Fruit fly (Drosophila melanogaster) whole organism, embryonic: ENCODE measurements around the gene mib1.

Experiments
- Adf1 ChIP-seq: fragments of 200-800 bp; sonication (Bioruptor generic); IDR thresholded peaks from 2 replicates; pipeline ENCODE4 v1.3.6; 2022; ENCODE audit warnings: missing biosample characterization, missing genetic modification characterization
- Aef1 ChIP-seq: fragments of 200-800 bp; sonication (Bioruptor generic); IDR thresholded peaks from 3 replicates; pipeline ENCODE4 v1.3.6; 2022; ENCODE audit warnings: missing biosample characterization, missing genetic modification characterization
- CG10654 ChIP-seq: fragments of 200-800 bp; sonication (Bioruptor generic); optimal IDR thresholded peaks from 2 replicates; lab custom pipeline; 2016; ENCODE audit warnings: missing biosample characterization, missing genetic modification characterization
- CG11695 ChIP-seq: fragments of 200-800 bp; sonication (Bioruptor generic); IDR thresholded peaks from 3 replicates; pipeline ENCODE4 v1.3.6; 2022; ENCODE audit warnings: missing biosample characterization, missing genetic modification characterization
- CG12155 ChIP-seq: fragments of 200-800 bp; sonication (Bioruptor generic); optimal IDR thresholded peaks from 3 replicates; lab custom pipeline; 2016; ENCODE audit warnings: missing biosample characterization, missing genetic modification characterization
- CG12219 ChIP-seq: fragments of 200-800 bp; sonication (Bioruptor generic); optimal IDR thresholded peaks from 3 replicates; lab custom pipeline; 2018; ENCODE audit warnings: missing biosample characterization, mild to moderate bottlenecking, missing genetic modification characterization
- CG12942 ChIP-seq: fragments of 200-800 bp; sonication (Bioruptor generic); optimal IDR thresholded peaks from 3 replicates; lab custom pipeline; 2016; ENCODE audit warnings: missing biosample characterization, missing genetic modification characterization
- CG15011 ChIP-seq: fragments of 200-800 bp; sonication (Bioruptor generic); optimal IDR thresholded peaks from 3 replicates; lab custom pipeline; 2018; ENCODE audit warnings: missing biosample characterization, mild to moderate bottlenecking, missing genetic modification characterization
- CG15479 ChIP-seq: fragments of 200-800 bp; sonication (Bioruptor generic); optimal IDR thresholded peaks from 3 replicates; lab custom pipeline; 2019; ENCODE audit warnings: missing biosample characterization, mild to moderate bottlenecking, missing genetic modification characterization, moderate library complexity
- CG1602 ChIP-seq: fragments of 200-800 bp; sonication (Bioruptor generic); optimal IDR thresholded peaks from 3 replicates; lab custom pipeline; 2016; ENCODE audit warnings: missing biosample characterization, missing genetic modification characterization
- CG16779 ChIP-seq: fragments of 200-800 bp; sonication (Bioruptor generic); IDR thresholded peaks from 2 replicates; pipeline ENCODE4 v1.3.6; 2022; ENCODE audit warnings: missing biosample characterization, missing genetic modification characterization
- CG17568 ChIP-seq: fragments of 200-800 bp; sonication (Bioruptor generic); optimal IDR thresholded peaks from 2 replicates; lab custom pipeline; 2018; ENCODE audit warnings: missing biosample characterization, mild to moderate bottlenecking, missing genetic modification characterization, moderate library complexity
- CG18619 ChIP-seq: fragments of 200-800 bp; sonication (Bioruptor generic); optimal IDR thresholded peaks from 3 replicates; lab custom pipeline; 2017; ENCODE audit warnings: missing biosample characterization, mild to moderate bottlenecking, missing genetic modification characterization
- CG2202 ChIP-seq: fragments of 200-800 bp; sonication (Bioruptor generic); optimal IDR thresholded peaks from 2 replicates; lab custom pipeline; 2018; ENCODE audit warnings: missing biosample characterization, mild to moderate bottlenecking, missing genetic modification characterization
- CG4424 ChIP-seq: fragments of 200-800 bp; sonication (Bioruptor generic); optimal IDR thresholded peaks from 3 replicates; lab custom pipeline; 2016; ENCODE audit warnings: missing biosample characterization, missing genetic modification characterization
- CG5953 ChIP-seq: fragments of 200-800 bp; sonication (Bioruptor generic); IDR thresholded peaks from 2 replicates; pipeline ENCODE4 v1.3.6; 2022; ENCODE audit warnings: missing biosample characterization, missing genetic modification characterization
- CG6175 ChIP-seq: fragments of 200-800 bp; sonication (Bioruptor generic); IDR thresholded peaks from 3 replicates; pipeline ENCODE4 v1.3.6; 2022; ENCODE audit warnings: missing biosample characterization, missing genetic modification characterization
- CG6813 ChIP-seq: fragments of 200-800 bp; sonication (Bioruptor generic); optimal IDR thresholded peaks from 2 replicates; lab custom pipeline; 2017; ENCODE audit warnings: missing biosample characterization, missing genetic modification characterization, mild to moderate bottlenecking, moderate library complexity, missing genetic modification reagents
- CG9817 ChIP-seq: fragments of 200-800 bp; sonication (Bioruptor generic); optimal IDR thresholded peaks from 2 replicates; lab custom pipeline; 2018; ENCODE audit warnings: missing biosample characterization, mild to moderate bottlenecking, missing genetic modification characterization, moderate library complexity
- ERR ChIP-seq: fragments of 200-800 bp; sonication (Bioruptor generic); optimal IDR thresholded peaks from 2 replicates; lab custom pipeline; 2016; ENCODE audit warnings: missing biosample characterization, missing genetic modification characterization
- Elba2 ChIP-seq: fragments of 200-800 bp; sonication (Bioruptor generic); optimal IDR thresholded peaks from 3 replicates; lab custom pipeline; 2016; ENCODE audit warnings: missing biosample characterization, missing genetic modification characterization
- Ets97D ChIP-seq: fragments of 200-800 bp; sonication (Bioruptor generic); optimal IDR thresholded peaks from 3 replicates; lab custom pipeline; 2016; ENCODE audit warnings: missing biosample characterization, missing genetic modification characterization
- Fer3 ChIP-seq: fragments of 200-800 bp; sonication (Bioruptor generic); optimal IDR thresholded peaks from 2 replicates; lab custom pipeline; 2018; ENCODE audit warnings: missing biosample characterization, mild to moderate bottlenecking, missing genetic modification characterization, moderate library complexity
- Hey ChIP-seq: fragments of 200-800 bp; sonication (Bioruptor generic); optimal IDR thresholded peaks from 3 replicates; lab custom pipeline; 2018; ENCODE audit warnings: missing biosample characterization, mild to moderate bottlenecking, missing genetic modification characterization
- Kr ChIP-seq: fragments of 200-800 bp; sonication (Bioruptor generic); optimal IDR thresholded peaks from 2 replicates; lab custom pipeline; 2017; ENCODE audit warnings: missing biosample characterization, mild to moderate bottlenecking, missing genetic modification characterization
- MBD-R2 ChIP-seq: fragments of 200-800 bp; sonication (Bioruptor generic); IDR thresholded peaks from 2 replicates; pipeline ENCODE4 v1.3.6; 2022; ENCODE audit warnings: missing biosample characterization, missing genetic modification characterization
- Ravus ChIP-seq: fragments of 200-800 bp; sonication (Bioruptor generic); IDR thresholded peaks from 2 replicates; pipeline ENCODE4 v1.3.6; 2022; ENCODE audit warnings: missing biosample characterization, missing genetic modification characterization
- Sry-δ ChIP-seq: fragments of 200-800 bp; sonication (Bioruptor generic); optimal IDR thresholded peaks from 2 replicates; lab custom pipeline; 2016; ENCODE audit warnings: missing biosample characterization, missing genetic modification characterization
- aop ChIP-seq: fragments of 200-800 bp; sonication (Bioruptor generic); IDR thresholded peaks from 2 replicates; pipeline ENCODE4 v1.3.6; 2022; ENCODE audit warnings: missing biosample characterization, missing genetic modification characterization
- ase ChIP-seq: fragments of 200-800 bp; sonication (Bioruptor generic); IDR thresholded peaks from 3 replicates; pipeline ENCODE4 v1.3.6; 2022; ENCODE audit warnings: missing biosample characterization, missing genetic modification characterization
- ato ChIP-seq: fragments of 200-800 bp; sonication (Bioruptor generic); IDR thresholded peaks from 2 replicates; pipeline ENCODE4 v1.3.6; 2022; ENCODE audit warnings: missing biosample characterization, missing genetic modification characterization; ENCODE audit not compliant: partially characterized antibody
- az2 ChIP-seq: fragments of 200-800 bp; sonication (Bioruptor generic); optimal IDR thresholded peaks from 3 replicates; lab custom pipeline; 2016; ENCODE audit warnings: missing biosample characterization, missing genetic modification characterization
- bab2 ChIP-seq: fragments of 200-800 bp; sonication (Bioruptor generic); optimal IDR thresholded peaks from 2 replicates; lab custom pipeline; 2016; ENCODE audit warnings: missing biosample characterization, missing genetic modification characterization
- da ChIP-seq: fragments of 200-800 bp; sonication (Bioruptor generic); optimal IDR thresholded peaks from 2 replicates; lab custom pipeline; 2016; ENCODE audit warnings: missing biosample characterization, missing genetic modification characterization
- dpn ChIP-seq, 2 experiments: fragments of 200-800 bp; sonication (Bioruptor generic); optimal IDR thresholded peaks; 3 replicates each; lab custom pipeline; 2016; ENCODE audit warnings: missing biosample characterization in 2 of 2, missing genetic modification characterization in 2 of 2
- dysf ChIP-seq: fragments of 200-800 bp; sonication (Bioruptor generic); IDR thresholded peaks from 3 replicates; pipeline ENCODE4 v1.3.6; 2022; ENCODE audit warnings: missing biosample characterization, missing genetic modification characterization
- ham ChIP-seq: fragments of 200-800 bp; sonication (Bioruptor generic); IDR thresholded peaks from 2 replicates; pipeline ENCODE4 v1.3.6; 2022; ENCODE audit warnings: missing biosample characterization, missing genetic modification characterization
- knrl ChIP-seq: fragments of 200-800 bp; sonication (Bioruptor generic); IDR thresholded peaks from 3 replicates; pipeline ENCODE4 v1.3.6; 2022; ENCODE audit warnings: missing biosample characterization, missing genetic modification characterization; ENCODE audit not compliant: partially characterized antibody
- lmd ChIP-seq: fragments of 200-800 bp; sonication (Bioruptor generic); IDR thresholded peaks from 2 replicates; pipeline ENCODE4 v1.3.6; 2022; ENCODE audit warnings: missing biosample characterization, missing genetic modification characterization
- lov ChIP-seq, 2 experiments: fragments of 200-800 bp in 1 of 2; fragments of >200 bp in 1 of 2; sonication (Bioruptor generic) in 1 of 2; IDR thresholded peaks in 1 of 2; optimal IDR thresholded peaks in 1 of 2; 2 replicates in 1 of 2; 3 replicates in 1 of 2; pipeline versions ENCODE4 v1.3.6 to Lab custom; 2017 to 2022; ENCODE audit warnings: missing biosample characterization in 1 of 2, missing genetic modification characterization in 1 of 2
- nau ChIP-seq: fragments of 200-800 bp; sonication (Bioruptor generic); optimal IDR thresholded peaks from 3 replicates; lab custom pipeline; 2017; ENCODE audit warnings: missing biosample characterization, mild to moderate bottlenecking, missing genetic modification characterization, missing genetic modification reagents
- odd ChIP-seq: fragments of 200-800 bp; sonication (Bioruptor generic); optimal IDR thresholded peaks from 2 replicates; lab custom pipeline; 2017; ENCODE audit warnings: missing biosample characterization, mild to moderate bottlenecking, missing genetic modification characterization
- seq ChIP-seq: fragments of 200-800 bp; sonication (Bioruptor generic); IDR thresholded peaks from 2 replicates; pipeline ENCODE4 v1.3.6; 2022; ENCODE audit warnings: missing biosample characterization, missing genetic modification characterization
- slou ChIP-seq: fragments of 200-800 bp; sonication (Bioruptor generic); optimal IDR thresholded peaks from 3 replicates; lab custom pipeline; 2016; ENCODE audit warnings: missing biosample characterization, missing genetic modification characterization
- usp ChIP-seq: fragments of >200 bp; optimal IDR thresholded peaks from 2 replicates; lab custom pipeline; 2017; ENCODE audit warnings: missing biosample characterization, missing genetic modification characterization
- vvl ChIP-seq: fragments of 200-800 bp; sonication (Bioruptor generic); IDR thresholded peaks from 2 replicates; pipeline ENCODE4 v1.3.6; 2022; ENCODE audit warnings: missing biosample characterization, missing genetic modification characterization
- wdn ChIP-seq: fragments of 200-800 bp; sonication (Bioruptor generic); IDR thresholded peaks from 2 replicates; pipeline ENCODE4 v1.3.6; 2022; ENCODE audit warnings: missing biosample characterization, missing genetic modification characterization
- wor ChIP-seq: fragments of 200-800 bp; sonication (Bioruptor generic); IDR thresholded peaks from 2 replicates; pipeline ENCODE4 v1.3.6; 2022; ENCODE audit warnings: missing biosample characterization, missing genetic modification characterization
- zf30C ChIP-seq: fragments of 200-800 bp; sonication (Bioruptor generic); optimal IDR thresholded peaks from 3 replicates; lab custom pipeline; 2018; ENCODE audit warnings: missing biosample characterization, mild to moderate bottlenecking, missing genetic modification characterization
- zfh1 ChIP-seq: fragments of 200-800 bp; sonication (Bioruptor generic); IDR thresholded peaks from 3 replicates; pipeline ENCODE4 v1.3.6; 2022; ENCODE audit warnings: missing biosample characterization, missing genetic modification characterization

Gene mib1

DNA sequence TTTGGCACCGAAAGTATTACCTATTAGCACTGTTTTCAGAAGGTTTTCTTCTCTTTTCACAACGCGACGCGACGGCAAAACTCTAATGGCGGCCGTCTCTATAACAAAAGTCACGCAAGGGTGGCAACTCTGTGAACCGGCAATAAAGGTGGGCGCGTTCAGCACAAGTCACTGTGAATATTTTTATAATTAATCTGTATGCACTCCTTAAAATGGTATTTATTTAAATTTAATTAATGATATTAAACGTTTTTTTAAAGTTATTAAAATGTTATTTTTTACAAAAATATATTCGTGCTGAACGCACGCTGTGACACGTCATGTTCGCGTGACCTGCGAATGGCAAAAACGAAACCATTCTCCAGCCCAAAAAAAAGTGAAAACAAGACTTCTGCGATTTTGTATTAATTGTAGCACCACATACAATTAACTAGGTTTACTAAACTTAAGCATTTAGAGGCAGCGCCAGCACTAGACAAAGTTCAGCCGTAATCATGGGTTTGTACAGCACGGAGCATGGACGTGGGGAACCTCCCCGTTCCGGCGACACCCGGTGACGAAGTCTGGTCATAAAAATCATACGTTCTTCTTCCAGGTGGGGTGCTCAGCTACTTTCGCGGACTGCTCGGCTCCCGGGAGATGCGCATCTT lies 28.7 kb downstream of the mib1 start, which contains the start of the genes brm and Arl1 (continued):
- TF ChIP-seq CG1602 (GFP tag; lab: Kevin White, UChicago) (peak; percentile 98), ase (GFP tag; lab: Robert Waterston, UW) (peak; percentile 99), CG12942 (peak; percentile 98), CG4424 (GFP tag; lab: Kevin White, UChicago) (peak; percentile 98), Hey (tag; lab: Kevin White, UChicago) (peak; percentile 89), ERR (peak; percentile 69), lmd (GFP tag; lab: Robert Waterston, UW) (peak; percentile 99), CG11695 (GFP tag; lab: Robert Waterston, UW) (peak; percentile 98), zfh1 (GFP tag; lab: Robert Waterston, UW) (peak; percentile 99), CG16779 (GFP tag; lab: Robert Waterston, UW) (peak; percentile 98), seq (GFP tag; lab: Robert Waterston, UW) (peak; percentile 98), knrl (GFP tag; lab: Robert Waterston, UW) (peak; percentile 69), wor (GFP tag; lab: Robert Waterston, UW) (peak; percentile 98), nau (GFP tag; lab: Kevin White, UChicago) (no peak), Elba2 (GFP tag; lab: Kevin White, UChicago) (peak; percentile 81), CG17568 (GFP tag; lab: Kevin White, UChicago) (no peak), Kr (peak; percentile 10), vvl (GFP tag; lab: Robert Waterston, UW) (peak; percentile 100), slou (GFP tag; lab: Kevin White, UChicago) (peak; percentile 95), Ets97D (GFP tag; lab: Kevin White, UChicago) (peak; percentile 85), Ravus (peak; percentile 97), Fer3 (tag; lab: Kevin White, UChicago) (peak; percentile 99), CG6813 (GFP tag; lab: Kevin White, UChicago) (peak; percentile 95), CG5953 (GFP tag; lab: Robert Waterston, UW) (peak; percentile 97), ham (peak; percentile 98), odd (GFP tag; lab: Kevin White, UChicago) (peak; percentile 94), CG9817 (tag; lab: Kevin White, UChicago) (peak; percentile 99), MBD-R2 (GFP tag; lab: Robert Waterston, UW) (peak; percentile 100), az2 (GFP tag; lab: Kevin White, UChicago) (peak; percentile 97), CG12219 (GFP tag; lab: Kevin White, UChicago) (peak; percentile 90), ato (GFP tag; lab: Robert Waterston, UW) (no peak), lov (optimal IDR thresholded peaks at IDR 0.05; lab: Kevin White, UChicago) (no peak), lov (GFP tag; IDR thresholded peaks at IDR 0.05; lab: Robert Waterston, UW) (peak; percentile 98), Sry-δ (peak; percentile 63), CG10654 (peak; percentile 97), CG18619 (GFP tag; lab: Kevin White, UChicago) (peak; percentile 98), CG12155 (GFP tag; lab: Kevin White, UChicago) (peak; percentile 97), CG6175 (GFP tag; lab: Robert Waterston, UW) (peak; percentile 99), bab2 (peak; percentile 88), Adf1 (GFP tag; lab: Robert Waterston, UW) (peak; percentile 91), CG2202 (peak; percentile 93), Aef1 (GFP tag; lab: Robert Waterston, UW) (peak; percentile 99), CG15479 (peak; percentile 33), aop (peak; percentile 96), usp (GFP tag; lab: Kevin White, UChicago) (no peak), dysf (GFP tag; lab: Robert Waterston, UW) (peak; percentile 100), dpn (GFP tag; optimal IDR thresholded peaks at IDR 0.05; lab: Kevin White, UChicago) (peak; percentile 93 to 97), zf30C (GFP tag; lab: Kevin White, UChicago) (peak; percentile 60), da (GFP tag; lab: Kevin White, UChicago) (peak; percentile 65), wdn (peak; percentile 97), CG15011 (GFP tag; lab: Kevin White, UChicago) (peak; percentile 96)
